Worm (Caenorhabditis elegans): ENCODE results near the gene C55A6.4.

C55A6.4 gene

DNA sequence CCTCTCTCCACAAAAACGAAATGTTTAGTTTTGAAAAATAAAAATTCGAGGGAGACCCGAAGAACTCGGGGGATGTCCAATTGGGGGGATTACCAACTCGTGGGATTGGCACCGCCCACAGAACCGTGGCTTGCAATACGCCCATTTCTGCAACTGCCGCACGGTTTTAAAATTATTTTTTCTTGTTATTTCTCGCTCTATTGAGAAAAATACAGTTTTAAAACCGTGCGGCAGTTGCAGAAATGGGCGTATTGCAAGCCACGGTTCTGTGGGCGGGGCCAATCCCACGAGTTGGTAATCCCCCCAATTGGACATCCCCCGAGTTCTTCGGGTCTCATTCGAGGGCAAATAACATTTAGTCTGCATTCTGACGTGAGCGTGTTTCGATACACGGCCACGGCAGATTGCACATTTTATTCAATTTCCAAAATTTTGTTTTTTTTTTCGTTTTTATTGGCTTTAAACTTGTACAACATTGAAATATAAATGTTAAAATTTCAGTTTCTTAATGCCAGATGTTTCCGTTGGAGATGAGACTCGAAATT, 12.8 kb downstream of the C55A6.4 start, which contains the start of the genes C55A6.1 and C55A6.10 (continued):
- TF ChIP-seq rcor-1 (GFP tag; IDR thresholded peaks at IDR 0.05) (peak; percentile 80), lsl-1 (GFP tag; optimal IDR thresholded peaks at IDR 0.05) (peak; percentile 61), snpc-3.4 (tag; optimal IDR thresholded peaks at IDR 0.05) (peak; percentile 69), unc-130 (GFP tag; optimal IDR thresholded peaks at IDR 0.05) (peak; percentile 59), snpc-1.3 (tag; optimal IDR thresholded peaks at IDR 0.05; ENCODE audit: insufficient read depth) (peak; percentile 46), madf-3 (GFP tag; IDR thresholded peaks at IDR 0.05) (peak; percentile 64; the same call in 1 of the 2 replicates), Y95B8A.8 (GFP tag; IDR thresholded peaks at IDR 0.05) (peak; percentile 78; the same call in 1 of the 2 replicates), K12H6.12 (tag; optimal IDR thresholded peaks at IDR 0.05) (peak; percentile 50), C06A6.2 (GFP tag; conservative IDR thresholded peaks at IDR 0.05) (peak; percentile 83), F49E8.2 (tag; optimal IDR thresholded peaks at IDR 0.05; ENCODE audit: insufficient read depth) (peak; percentile 61), dox-1 (GFP tag; IDR thresholded peaks at IDR 0.05) (peak; percentile 93), pbrm-1 (GFP tag; IDR thresholded peaks at IDR 0.05) (peak; percentile 93), nfyb-1 (GFP tag; IDR thresholded peaks at IDR 0.05) (peak; percentile 97), die-1 (tag; optimal IDR thresholded peaks at IDR 0.05) (peak; percentile 15), ztf-28 (GFP tag; IDR thresholded peaks at IDR 0.05) (peak; percentile 82; the same call in 1 of the 2 replicates), ztf-18 (tag; optimal IDR thresholded peaks at IDR 0.05) (peak; percentile 86), Y67H2A.10 (GFP tag; conservative IDR thresholded peaks at IDR 0.05) (peak; percentile 71; the same call in 1 of the 2 replicates), snpc-1.1 (tag; optimal IDR thresholded peaks at IDR 0.05; ENCODE audit: insufficient read depth) (peak; percentile 21), lin-26 (GFP tag; IDR thresholded peaks at IDR 0.05) (0 out of 2 replicates have a peak, but pooled peaks have one; percentile 54), bed-2 (GFP tag; IDR thresholded peaks at IDR 0.05) (peak; percentile 50; the same call in 1 of the 2 replicates), attf-6 (GFP tag; IDR thresholded peaks at IDR 0.05) (peak; percentile 76), cebp-1 (GFP tag; IDR thresholded peaks at IDR 0.05) (0 out of 2 replicates have a peak, but pooled peaks have one; percentile 32), cebp-1 (tag; optimal IDR thresholded peaks at IDR 0.05) (peak; percentile 79)

DNA sequence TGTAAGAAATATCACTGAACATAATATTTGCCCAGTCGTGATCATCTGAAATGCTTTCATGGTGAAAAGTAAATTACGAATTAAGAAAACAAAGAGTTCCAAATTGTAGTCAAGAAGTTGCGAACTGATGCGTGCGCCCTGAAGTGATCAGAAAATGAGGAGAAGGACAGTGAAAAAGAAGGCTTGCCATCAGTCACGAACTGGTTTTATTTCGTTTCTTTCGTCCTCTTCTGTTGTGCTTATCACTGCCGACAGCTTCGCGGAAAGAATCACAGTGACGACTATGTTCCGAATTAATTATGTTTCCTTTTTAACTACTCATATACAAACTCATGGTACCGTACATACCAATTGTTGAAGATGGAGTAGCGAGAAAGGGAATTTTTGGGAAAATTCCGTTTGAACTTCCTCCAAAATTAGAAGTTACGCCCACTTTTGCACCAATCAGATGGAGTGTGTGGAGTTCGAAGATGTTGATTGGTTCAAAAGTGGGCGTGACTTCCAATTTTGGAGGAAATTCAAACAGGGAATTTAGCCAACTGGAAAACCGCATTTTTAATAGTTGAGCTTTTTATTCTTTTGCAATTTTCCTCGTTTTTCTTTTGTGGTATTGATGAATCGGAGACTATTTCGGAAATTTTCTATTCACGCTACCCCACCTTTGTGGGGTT, 14.5 kb downstream of the C55A6.4 start, which contains the start of gene C55A6.12:
Gene C55A6.12, minus strand, starts transcription at position 51 of the 671 bp plus-strand sequence.
- TF ChIP-seq nfyb-1 (GFP tag; IDR thresholded peaks at IDR 0.05): peak; percentile 99
- TF ChIP-seq cebp-2 (GFP tag; IDR thresholded peaks at IDR 0.05): no peak
- TF ChIP-seq Y53F4B.3 (GFP tag; IDR thresholded peaks at IDR 0.05): no peak
- TF ChIP-seq nfya-2 (GFP tag; IDR thresholded peaks at IDR 0.05): peak; percentile 98
- peak; percentile 43 for TF ChIP-seq lin-54 (GFP tag; optimal IDR thresholded peaks at IDR 0.05)
- no peak for TF ChIP-seq ztf-6 (GFP tag; IDR thresholded peaks at IDR 0.05)
- no peak for TF ChIP-seq lsl-1 (GFP tag; optimal IDR thresholded peaks at IDR 0.05)
- TF ChIP-seq lin-35 (GFP tag; optimal IDR thresholded peaks at IDR 0.05): peak in 1 of 3 experiments; percentile 45
- no peak for TF ChIP-seq hrde-1 (tag; optimal IDR thresholded peaks at IDR 0.05; ENCODE audit: borderline replicate concordance)
- no peak for TF ChIP-seq hlh-12 (tag; optimal IDR thresholded peaks at IDR 0.05)

DNA sequence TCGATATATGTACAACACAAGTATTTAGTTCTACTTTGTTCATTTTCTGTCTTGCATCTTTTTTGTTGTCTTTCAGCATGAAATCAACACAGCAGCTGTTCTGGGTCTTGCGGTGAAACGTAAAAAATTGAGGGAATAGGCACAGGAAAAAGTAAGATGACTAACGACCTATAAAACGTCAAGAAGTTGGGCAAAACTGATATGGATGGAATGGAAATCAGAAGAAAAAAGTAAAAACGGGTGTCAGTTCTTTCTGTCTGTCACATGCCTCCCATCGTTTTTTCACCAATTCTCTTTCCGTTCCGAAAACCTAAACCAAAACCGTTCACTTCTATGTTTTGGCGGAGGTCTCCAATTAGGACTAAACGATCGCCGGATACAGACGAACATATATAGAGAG, 16.7 kb downstream of the C55A6.4 start:
- peak; percentile 60 for TF ChIP-seq nhr-80 (tag; optimal IDR thresholded peaks at IDR 0.05)
- no peak for TF ChIP-seq dox-1 (GFP tag; IDR thresholded peaks at IDR 0.05)

Data from whole organism, young adult.